Fruit fly (Drosophila melanogaster) S2 (cell line): Measurements from ENCODE around the gene srp.

Experiments
- CG8478 ChIP-seq: fragments of >200 bp; optimal IDR thresholded peaks from 2 replicates; lab custom pipeline; 2018
- CTCF ChIP-seq, 2 experiments: fragments of >200 bp; optimal IDR thresholded peaks; 2 replicates each; lab custom pipeline; 2018

DNA sequence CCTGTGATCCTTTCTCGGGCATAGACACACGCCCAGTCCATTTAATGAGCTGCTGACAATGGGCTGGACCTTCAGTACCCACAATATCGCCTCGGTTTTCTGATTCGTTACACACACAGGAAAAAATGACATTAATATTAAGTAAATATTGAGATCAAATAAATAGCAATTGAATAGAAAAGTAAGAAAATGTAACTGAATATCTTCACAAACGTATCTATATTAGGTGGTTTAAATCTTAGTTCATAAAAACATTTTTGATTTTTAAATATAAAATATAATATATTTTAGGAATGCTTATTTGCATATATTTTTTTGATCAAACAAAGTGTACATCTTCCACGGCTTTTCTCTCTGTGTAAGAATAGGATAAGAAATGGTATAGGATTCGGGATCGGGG, 47.8 kb downstream of the srp start:
- no peak for TF ChIP-seq CTCF (optimal IDR thresholded peaks at IDR 0.05; lab: Kevin White, UChicago)
- TF ChIP-seq CG8478: no peak
